Worm (Caenorhabditis elegans) whole organism, young adult: ENCODE data around the gene ZK1098.3.

Experiments used
- Y67H2A.10 ChIP-seq: fragments of 200-800 bp; sonication (Bioruptor generic); conservative IDR thresholded peaks from 2 replicates; pipeline ENCODE4 v1.3.6; 2022; ENCODE audit warnings: missing genetic modification reagents, missing genetic modification characterization, missing compliant biosample characterization
- ama-1 ChIP-seq, 3 experiments: fragments of 150-350 bp in 1 of 3; sonication (generic microtip) in 2 of 3; optimal IDR thresholded peaks; 2 replicates each; lab custom pipeline; 2014 to 2018; ENCODE audit warnings: missing biosample characterization in 2 of 3, missing genetic modification characterization in 2 of 3, missing genetic modification reagents in 2 of 3
- ceh-91 ChIP-seq: fragments of 200-800 bp; sonication (Bioruptor generic); IDR thresholded peaks from 2 replicates; pipeline ENCODE4 v1.3.6; 2022; ENCODE audit warnings: missing genetic modification reagents, missing genetic modification characterization, missing compliant biosample characterization
- chd-7 ChIP-seq: sonication (generic microtip); optimal IDR thresholded peaks from 2 replicates; lab custom pipeline; 2016; ENCODE audit warnings: mild to moderate bottlenecking, missing genetic modification characterization, moderate library complexity, missing compliant biosample characterization
- dox-1 ChIP-seq: fragments of 200-800 bp; sonication (Bioruptor generic); IDR thresholded peaks from 2 replicates; pipeline ENCODE4 v1.3.6; 2022; ENCODE audit warnings: missing genetic modification reagents, missing genetic modification characterization, missing compliant biosample characterization
- nfyb-1 ChIP-seq: fragments of 200-800 bp; sonication (Bioruptor generic); IDR thresholded peaks from 2 replicates; pipeline ENCODE4 v1.3.6; 2022; ENCODE audit warnings: missing genetic modification reagents, missing genetic modification characterization, missing compliant biosample characterization
- nhr-179 ChIP-seq: sonication (generic microtip); optimal IDR thresholded peaks from 2 replicates; lab custom pipeline; 2016; ENCODE audit warnings: mild to moderate bottlenecking, missing genetic modification characterization, missing compliant biosample characterization
- sdz-38 ChIP-seq: sonication (generic microtip); optimal IDR thresholded peaks from 2 replicates; lab custom pipeline; 2016; ENCODE audit warnings: missing genotype, missing genetic modification characterization, missing compliant biosample characterization
- xnd-1 ChIP-seq: sonication (generic microtip); optimal IDR thresholded peaks from 2 replicates; lab custom pipeline; 2016; ENCODE audit warnings: missing genotype, missing genetic modification reagents, missing genetic modification characterization, missing compliant biosample characterization
- zfh-2 ChIP-seq: fragments of 200-800 bp; sonication (Bioruptor generic); conservative IDR thresholded peaks from 2 replicates; pipeline ENCODE4 v1.3.6; 2022; ENCODE audit warnings: missing genetic modification reagents, missing genetic modification characterization, missing compliant biosample characterization
- zim-3 ChIP-seq: sonication (generic microtip); optimal IDR thresholded peaks from 2 replicates; lab custom pipeline; 2017; ENCODE audit warnings: mild to moderate bottlenecking, missing genetic modification characterization, moderate library complexity, missing compliant biosample characterization

DNA sequence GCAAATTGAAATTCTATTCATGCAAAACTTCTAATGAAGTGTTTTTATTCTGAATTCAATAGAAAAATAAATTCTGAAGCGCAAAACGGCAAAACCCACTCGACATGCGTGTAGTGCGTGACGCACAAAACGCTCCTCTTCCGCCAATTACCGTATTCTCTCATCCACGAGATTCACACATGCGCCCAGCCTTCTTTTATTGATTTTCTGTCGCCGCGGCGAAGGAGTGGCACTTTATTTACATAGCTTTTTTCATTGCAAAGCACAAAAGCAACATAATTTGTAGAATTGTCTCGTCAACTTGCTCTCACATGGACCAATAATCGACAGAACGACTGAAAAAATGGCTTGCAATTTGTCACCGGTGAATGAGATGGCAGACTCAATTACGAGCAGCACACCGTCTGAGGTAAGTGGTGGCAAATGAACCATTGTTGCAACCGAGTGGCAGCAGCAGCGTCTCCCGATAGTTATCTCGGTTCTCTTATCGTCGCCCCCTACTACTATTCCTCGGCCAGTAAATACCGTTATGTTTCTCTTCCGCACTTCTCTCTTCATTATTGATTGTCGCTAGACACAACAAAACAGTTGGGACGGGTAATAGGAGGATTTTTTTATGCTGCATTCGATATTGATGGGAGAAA is 7.6 kb upstream of the ZK1098.3 start, which contains the start of gene unc-16:
- TF ChIP-seq zim-3 (no peak), chd-7 (tag; lab: Kevin White, UChicago) (no peak), nfyb-1 (GFP tag; lab: Robert Waterston, UW) (peak; percentile 85; the same call in 1 of the 2 replicates), Y67H2A.10 (peak; percentile 64; the same call in 1 of the 2 replicates), sdz-38 (no peak), xnd-1 (tag; lab: Kevin White, UChicago) (no peak), dox-1 (GFP tag; lab: Robert Waterston, UW) (peak; percentile 80), zfh-2 (GFP tag; lab: Robert Waterston, UW) (peak; percentile 63; the same call in 1 of the 2 replicates), nhr-179 (tag; lab: Kevin White, UChicago) (no peak), ceh-91 (no peak), ama-1 (optimal IDR thresholded peaks at IDR 0.05; lab: Kevin White, UChicago) (peak; percentile 25), ama-1 (GFP tag; optimal IDR thresholded peaks at IDR 0.05; lab: Kevin White, UChicago) (no peak)
